Worm (Caenorhabditis elegans) whole organism, L4/young adult: Measurements from ENCODE around the gene metr-1.

Experiments
- W03F9.2 ChIP-seq: fragments of 150-350 bp; optimal IDR thresholded peaks from 2 replicates; lab custom pipeline; 2014; ENCODE audit warnings: missing biosample characterization, missing genetic modification characterization
- dao-5 ChIP-seq: sonication (generic microtip); optimal IDR thresholded peaks from 2 replicates; lab custom pipeline; 2016; ENCODE audit warnings: missing genotype, missing genetic modification characterization, moderate library complexity, missing compliant biosample characterization

DNA sequence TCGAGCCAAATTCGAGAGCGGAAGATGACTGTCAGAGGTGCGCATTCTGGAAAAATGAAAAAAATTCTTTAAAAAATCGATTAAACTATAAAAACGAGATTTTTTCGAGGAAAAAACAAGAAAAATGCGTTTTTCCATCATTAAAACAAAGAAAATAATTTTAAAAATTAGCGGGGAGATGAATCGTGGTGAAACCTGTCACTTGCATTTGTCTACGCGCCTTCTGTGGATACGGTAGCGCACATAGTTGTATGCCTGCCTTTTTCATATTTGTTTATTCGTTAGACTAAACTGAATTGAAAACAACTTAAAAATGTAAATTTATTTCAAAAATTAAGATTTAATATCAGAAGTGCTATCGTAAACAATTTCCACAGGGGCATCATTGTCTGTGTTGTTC is 42.0 kb upstream of the metr-1 start, which contains the start of gene egg-3:
- no peak for TF ChIP-seq W03F9.2 (tag; lab: Kevin White, UChicago)
- TF ChIP-seq dao-5, result no peak
